Worm (Caenorhabditis elegans) whole organism, L3 larva: Measurements from ENCODE around the gene erh-1.

Source experiments
- ZK546.5 ChIP-seq: sonication (generic microtip); optimal IDR thresholded peaks from 2 replicates; lab custom pipeline; 2017; ENCODE audit warnings: missing biosample characterization, missing genetic modification characterization
- aly-2 ChIP-seq: fragments of 150-350 bp; optimal IDR thresholded peaks from 2 replicates; lab custom pipeline; 2014; ENCODE audit warnings: missing biosample characterization, missing genetic modification characterization
- ama-1 ChIP-seq: fragments of 150-350 bp; optimal IDR thresholded peaks from 2 replicates; lab custom pipeline; 2018
- ceh-28 ChIP-seq: fragments of 150-350 bp; optimal IDR thresholded peaks from 2 replicates; lab custom pipeline; 2014; ENCODE audit warnings: missing biosample characterization, missing genetic modification reagents, missing genetic modification characterization
- ceh-9 ChIP-seq: sonication (generic microtip); optimal IDR thresholded peaks from 2 replicates; lab custom pipeline; 2018; ENCODE audit warnings: missing biosample characterization, missing genetic modification characterization
- egl-5 ChIP-seq: fragments of 150-350 bp; optimal IDR thresholded peaks from 2 replicates; lab custom pipeline; 2017; ENCODE audit warnings: missing biosample characterization, missing genetic modification reagents, missing genetic modification characterization, inconsistent platforms
- elt-1 ChIP-seq: fragments of 150-350 bp; optimal IDR thresholded peaks from 2 replicates; lab custom pipeline; 2014; ENCODE audit warnings: missing biosample characterization, missing genetic modification characterization
- elt-2 ChIP-seq: sonication (generic microtip); optimal IDR thresholded peaks from 2 replicates; lab custom pipeline; 2016; ENCODE audit warnings: missing genetic modification reagents, mild to moderate bottlenecking, missing genetic modification characterization, missing compliant biosample characterization
- elt-3 ChIP-seq, 3 experiments: fragments of 150-350 bp in 1 of 3; sonication (generic microtip) in 2 of 3; optimal IDR thresholded peaks; 2 replicates in 2 of 3; 4 replicates in 1 of 3; lab custom pipeline; 2014 to 2017; ENCODE audit warnings: missing biosample characterization in 3 of 3, missing genetic modification characterization in 3 of 3
- fkh-10 ChIP-seq: sonication (generic microtip); optimal IDR thresholded peaks from 2 replicates; lab custom pipeline; 2017; ENCODE audit warnings: missing biosample characterization, missing genetic modification reagents, missing genetic modification characterization
- fkh-2 ChIP-seq: fragments of 150-350 bp; optimal IDR thresholded peaks from 2 replicates; lab custom pipeline; 2014; ENCODE audit warnings: missing biosample characterization, missing genetic modification reagents, missing genetic modification characterization
- jun-1 ChIP-seq: fragments of 150-350 bp; optimal IDR thresholded peaks from 2 replicates; lab custom pipeline; 2014; ENCODE audit warnings: missing biosample characterization, missing genetic modification reagents, missing genetic modification characterization
- lin-15B ChIP-seq: fragments of 150-350 bp; optimal IDR thresholded peaks from 2 replicates; lab custom pipeline; 2014; ENCODE audit warnings: missing biosample characterization, missing genetic modification characterization
- lin-39 ChIP-seq: fragments of 150-350 bp; optimal IDR thresholded peaks from 2 replicates; lab custom pipeline; 2018; ENCODE audit warnings: missing biosample characterization, missing genetic modification reagents, missing genetic modification characterization
- lsy-12 ChIP-seq: sonication (generic microtip); optimal IDR thresholded peaks from 2 replicates; lab custom pipeline; 2016; ENCODE audit warnings: mild to moderate bottlenecking, missing genetic modification characterization, missing compliant biosample characterization
- mml-1 ChIP-seq: fragments of 150-350 bp; sonication (generic microtip); optimal IDR thresholded peaks from 3 replicates; lab custom pipeline; 2014; ENCODE audit warnings: missing biosample characterization, missing genetic modification characterization
- nfya-1 ChIP-seq: sonication (generic microtip); optimal IDR thresholded peaks from 2 replicates; lab custom pipeline; 2017; ENCODE audit warnings: missing genetic modification characterization, mild to moderate bottlenecking, missing compliant biosample characterization, antibody characterized with exemption, moderate library complexity; ENCODE audit not compliant: insufficient read depth
- nhr-11 ChIP-seq: fragments of 150-350 bp; optimal IDR thresholded peaks from 2 replicates; lab custom pipeline; 2014; ENCODE audit warnings: missing biosample characterization, missing genetic modification characterization
- nhr-23 ChIP-seq: fragments of 150-350 bp; optimal IDR thresholded peaks from 2 replicates; lab custom pipeline; 2014; ENCODE audit warnings: missing biosample characterization, missing genetic modification reagents, missing genetic modification characterization
- nhr-237 ChIP-seq: fragments of 150-350 bp; optimal IDR thresholded peaks from 2 replicates; lab custom pipeline; 2014; ENCODE audit warnings: missing biosample characterization, missing genetic modification characterization
- nhr-28 ChIP-seq: fragments of 150-350 bp; optimal IDR thresholded peaks from 2 replicates; lab custom pipeline; 2014; ENCODE audit warnings: missing biosample characterization, missing genetic modification characterization
- nhr-43 ChIP-seq: sonication (generic microtip); optimal IDR thresholded peaks from 2 replicates; lab custom pipeline; 2016; ENCODE audit warnings: mild to moderate bottlenecking, missing genetic modification characterization, missing compliant biosample characterization; ENCODE audit not compliant: poor library complexity, severe bottlenecking
- nhr-77 ChIP-seq: fragments of 150-350 bp; optimal IDR thresholded peaks from 2 replicates; lab custom pipeline; 2014; ENCODE audit warnings: missing biosample characterization, missing genetic modification characterization
- pha-4 ChIP-seq: fragments of 150-350 bp; optimal IDR thresholded peaks from 2 replicates; lab custom pipeline; 2014; ENCODE audit warnings: missing biosample characterization, missing genetic modification reagents, missing genetic modification characterization
- pqm-1 ChIP-seq: fragments of 150-350 bp; optimal IDR thresholded peaks from 2 replicates; lab custom pipeline; 2017; ENCODE audit warnings: missing biosample characterization, missing genetic modification characterization, inconsistent platforms
- snpc-4 ChIP-seq: fragments of 150-350 bp; optimal IDR thresholded peaks from 2 replicates; lab custom pipeline; 2014; ENCODE audit warnings: missing biosample characterization, missing genetic modification characterization
- unc-62 ChIP-seq: fragments of 150-350 bp; sonication (generic microtip); optimal IDR thresholded peaks from 4 replicates; lab custom pipeline; 2014; ENCODE audit warnings: missing biosample characterization, missing genetic modification reagents, missing genetic modification characterization
- ztf-11 ChIP-seq: fragments of 150-350 bp; optimal IDR thresholded peaks from 2 replicates; lab custom pipeline; 2014; ENCODE audit warnings: missing biosample characterization, missing genetic modification characterization
- ztf-4 ChIP-seq: fragments of 150-350 bp; optimal IDR thresholded peaks from 2 replicates; lab custom pipeline; 2014; ENCODE audit warnings: missing biosample characterization, missing genetic modification characterization

erh-1 gene

DNA sequence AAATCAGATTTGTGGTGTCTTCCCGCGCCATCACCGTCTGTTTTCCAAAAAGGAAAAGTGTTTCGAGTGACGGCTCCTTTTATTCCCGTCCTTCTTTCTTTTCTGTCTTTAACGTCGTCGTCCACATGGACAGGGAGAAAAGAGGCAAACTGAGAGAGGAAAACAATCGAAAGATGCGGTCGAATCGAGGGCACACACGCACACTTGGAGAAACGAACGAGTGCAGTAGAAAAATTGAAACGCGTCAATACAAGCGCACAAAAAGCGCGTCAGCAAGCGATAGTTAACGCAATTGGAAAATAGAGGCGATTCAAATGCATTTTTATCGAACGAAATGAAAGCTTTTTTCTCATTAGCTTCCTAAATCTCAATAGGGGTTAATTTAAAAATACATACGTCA is 42.1 kb downstream of the erh-1 start (continued):
- TF ChIP-seq aly-2 (tag; lab: Kevin White, UChicago) (no peak), ceh-28 (tag; lab: Kevin White, UChicago) (peak; percentile 85), lsy-12 (peak; percentile 71), lin-39 (peak; percentile 86), nhr-28 (no peak), ceh-9 (tag; lab: Kevin White, UChicago) (no peak), nfya-1 (tag; lab: Kevin White, UChicago) (peak; percentile 95), pqm-1 (tag; lab: Kevin White, UChicago) (peak; percentile 56), nhr-11 (tag; lab: Kevin White, UChicago) (no peak), unc-62 (GFP tag; lab: Kevin White, UChicago) (peak; percentile 61), snpc-4 (tag; lab: Kevin White, UChicago) (peak; percentile 93), elt-3 (tag; optimal IDR thresholded peaks at IDR 0.05; lab: Kevin White, UChicago) (peak in 1 of 3 experiments; percentile 29), ztf-4 (tag; lab: Kevin White, UChicago) (peak; percentile 53), fkh-2 (tag; lab: Kevin White, UChicago) (no peak), ztf-11 (tag; lab: Kevin White, UChicago) (no peak), fkh-10 (GFP tag; lab: Kevin White, UChicago) (peak; percentile 37)

DNA sequence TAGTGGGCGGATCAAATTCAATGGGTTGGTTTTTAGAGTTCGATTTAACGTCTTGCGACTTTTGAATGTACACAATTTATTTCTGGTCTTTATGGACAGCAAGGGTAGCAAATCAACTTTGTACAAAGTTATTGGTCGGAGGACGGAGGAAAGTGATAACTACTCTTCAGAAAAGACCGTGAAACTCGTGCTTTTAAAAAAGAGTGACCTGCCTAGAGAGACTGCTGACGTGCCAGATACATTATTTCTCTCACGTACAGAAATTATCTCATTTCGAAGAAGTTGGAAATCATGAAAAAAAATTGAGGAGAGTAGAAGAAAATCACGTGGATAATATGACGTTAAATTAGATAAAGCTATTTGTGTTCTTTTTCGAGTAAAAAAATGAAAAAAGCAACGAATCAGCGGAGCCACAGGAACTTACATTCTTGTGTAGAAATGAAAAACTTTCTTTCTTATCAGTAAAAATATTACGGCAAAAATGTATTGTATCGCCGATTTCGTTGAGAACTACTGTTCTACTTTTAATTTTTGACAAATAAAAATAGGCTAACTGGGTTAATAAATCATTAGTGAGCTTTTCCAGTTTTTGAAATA is 42.7 kb downstream of the erh-1 start, which contains the start of gene ppm-1.A:
Gene ppm-1.A, minus strand, starts transcription at position 294 of the 597 bp plus-strand sequence.
- peak; percentile 46 for TF ChIP-seq mml-1 (tag; lab: Kevin White, UChicago)
- TF ChIP-seq elt-2 (tag; lab: Kevin White, UChicago) = peak; percentile 37
- no peak for TF ChIP-seq nhr-11 (tag; lab: Kevin White, UChicago)
- TF ChIP-seq nhr-77 (tag; lab: Kevin White, UChicago) = no peak
- TF ChIP-seq pqm-1 (tag; lab: Kevin White, UChicago) = peak; percentile 35
- TF ChIP-seq pha-4 (tag; lab: Kevin White, UChicago) = peak; percentile 23
- peak; percentile 20 for TF ChIP-seq nhr-23 (tag; lab: Kevin White, UChicago)

DNA sequence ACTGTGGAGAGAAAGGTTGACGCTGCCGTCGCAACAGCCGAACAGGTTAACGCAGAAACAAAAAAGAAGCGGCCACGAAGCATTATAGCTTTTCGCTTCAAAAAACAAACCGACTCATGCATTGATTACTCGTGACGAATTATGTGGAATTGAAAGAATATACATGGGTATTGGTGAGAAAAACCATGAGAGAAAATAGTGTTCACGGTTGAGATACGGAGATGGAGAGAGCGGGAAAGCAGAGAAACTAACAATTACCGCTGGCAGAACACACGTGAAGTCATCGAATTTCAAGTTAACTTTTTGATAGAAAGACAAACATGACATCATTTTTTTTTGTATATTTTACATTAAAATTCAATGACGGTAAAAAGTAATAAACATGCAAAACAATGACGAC is 43.6 kb downstream of the erh-1 start:
- TF ChIP-seq ama-1 (lab: Kevin White, UChicago) = peak; percentile 3
- TF ChIP-seq elt-2 (tag; lab: Kevin White, UChicago) = peak; percentile 35
- no peak for TF ChIP-seq fkh-2 (tag; lab: Kevin White, UChicago)
- peak; percentile 66 for TF ChIP-seq pqm-1 (tag; lab: Kevin White, UChicago)
- peak; percentile 9 for TF ChIP-seq nfya-1 (tag; lab: Kevin White, UChicago)
- TF ChIP-seq jun-1 = no peak
- peak; percentile 49 for TF ChIP-seq pha-4 (tag; lab: Kevin White, UChicago)
- no peak for TF ChIP-seq nhr-77 (tag; lab: Kevin White, UChicago)

DNA sequence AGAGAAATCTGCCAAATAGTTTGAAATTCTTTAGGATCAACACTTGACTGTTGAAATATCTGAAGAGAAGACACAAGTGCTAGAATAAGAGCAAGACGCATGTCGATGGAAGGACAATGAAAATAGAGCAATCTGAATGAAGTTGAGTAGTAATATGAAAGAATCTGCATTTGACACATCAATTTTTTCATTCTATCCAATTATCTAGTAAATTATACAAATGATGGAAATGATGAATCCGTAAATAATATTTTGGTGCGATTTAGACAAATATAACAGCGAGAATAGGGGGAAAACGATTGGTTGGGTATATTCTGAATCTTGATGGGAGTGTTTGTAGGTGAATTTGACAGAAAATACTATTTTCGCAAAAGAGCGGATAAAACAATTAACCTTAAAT is 46.2 kb downstream of the erh-1 start, which contains the start of gene txt-10:
Gene txt-10, minus strand, starts transcription at position 101 of the 400 bp plus-strand sequence.
- TF ChIP-seq egl-5 (tag; lab: Kevin White, UChicago) (no peak), nhr-237 (tag; lab: Kevin White, UChicago) (no peak), ztf-4 (tag; lab: Kevin White, UChicago) (no peak), ZK546.5 (tag; lab: Kevin White, UChicago) (no peak), snpc-4 (tag; lab: Kevin White, UChicago) (no peak), fkh-10 (GFP tag; lab: Kevin White, UChicago) (no peak)

DNA sequence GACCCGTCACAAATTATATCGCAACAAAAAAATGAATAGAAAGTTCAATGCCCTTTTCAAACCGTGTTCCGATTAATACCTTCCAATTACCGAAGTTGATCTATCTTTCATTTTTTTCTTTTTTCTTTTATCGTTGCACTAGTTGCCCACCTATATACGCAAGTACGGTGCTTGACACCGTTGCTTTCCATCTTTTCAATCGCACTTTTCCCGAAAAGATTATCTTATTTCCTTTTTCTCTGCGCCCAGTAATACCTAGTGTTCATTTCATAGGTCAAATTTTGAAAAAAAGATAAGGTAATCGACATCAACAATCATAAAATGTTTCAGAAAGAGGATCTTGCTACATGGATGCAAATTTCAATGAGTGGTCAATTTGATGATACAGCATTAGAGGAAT is 49.3 kb downstream of the erh-1 start:
- TF ChIP-seq snpc-4 (tag; lab: Kevin White, UChicago) (no peak), nhr-43 (tag; lab: Kevin White, UChicago) (no peak), lin-15B (no peak), nhr-23 (tag; lab: Kevin White, UChicago) (peak; percentile 76), aly-2 (tag; lab: Kevin White, UChicago) (no peak), elt-1 (tag; lab: Kevin White, UChicago) (peak; percentile 2)

DNA sequence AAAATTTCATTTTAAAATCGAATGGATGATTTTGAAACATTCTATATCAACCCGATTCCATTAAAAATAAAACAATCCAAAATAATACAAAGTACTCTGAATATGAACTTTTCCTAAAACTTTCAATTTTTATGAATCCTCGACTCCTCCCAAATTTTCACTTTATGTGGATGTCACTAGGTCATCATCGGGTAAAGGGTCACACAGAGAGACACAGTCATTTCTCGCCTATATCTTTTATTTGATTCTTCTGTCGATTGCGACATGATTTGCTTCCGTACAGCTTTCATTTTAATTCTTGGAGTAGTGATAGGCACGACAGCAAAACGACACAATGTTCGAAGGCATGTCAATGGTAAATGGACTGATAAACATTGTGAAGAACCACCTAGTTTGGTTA is 50.4 kb downstream of the erh-1 start, which contains the start of gene F25D1.3:
Gene F25D1.3, plus strand, starts transcription at position 225 of the 400 bp plus-strand sequence.
- peak; percentile 15 for TF ChIP-seq nhr-23 (tag; lab: Kevin White, UChicago)
- no peak for TF ChIP-seq nhr-28
